Worm (Caenorhabditis elegans) whole organism, L1 larva: ENCODE measurements around the gene C17G1.14.

Experiments used
- F16B12.6 ChIP-seq: fragments of 150-350 bp; optimal IDR thresholded peaks from 2 replicates; lab custom pipeline; 2014; ENCODE audit warnings: missing biosample characterization, missing genetic modification characterization
- blmp-1 ChIP-seq: fragments of 150-350 bp; optimal IDR thresholded peaks from 2 replicates; lab custom pipeline; 2014; ENCODE audit warnings: missing biosample characterization, missing genetic modification characterization
- ceh-63 ChIP-seq: fragments of 200-800 bp; sonication (Bioruptor generic); optimal IDR thresholded peaks from 2 replicates; lab custom pipeline; 2018; ENCODE audit warnings: mild to moderate bottlenecking, missing genetic modification characterization, missing compliant biosample characterization
- ceh-88 ChIP-seq: fragments of 200-800 bp; sonication (Bioruptor generic); IDR thresholded peaks from 2 replicates; pipeline ENCODE4 v1.3.6; 2022; ENCODE audit warnings: missing genetic modification characterization, missing compliant biosample characterization
- ceh-90 ChIP-seq: sonication (generic microtip); optimal IDR thresholded peaks from 2 replicates; lab custom pipeline; 2016; ENCODE audit warnings: missing genetic modification characterization, missing compliant biosample characterization
- efl-1 ChIP-seq, 4 experiments: fragments of 150-350 bp; optimal IDR thresholded peaks in 3 of 4; peaks in 1 of 4; 1 replicate in 1 of 4; 2 replicates in 3 of 4; lab custom pipeline; 2014; ENCODE audit warnings: missing biosample characterization in 2 of 4, missing genetic modification characterization in 2 of 4, missing genetic modification reagents in 2 of 4
- efl-3 ChIP-seq: fragments of 200-800 bp; sonication (Bioruptor generic); optimal IDR thresholded peaks from 2 replicates; lab custom pipeline; 2018; ENCODE audit warnings: mild to moderate bottlenecking, missing genetic modification characterization, missing compliant biosample characterization
- egl-27 ChIP-seq, 2 experiments: fragments of 150-350 bp in 1 of 2; sonication (generic microtip); optimal IDR thresholded peaks; 3 replicates each; lab custom pipeline; 2017 to 2018; ENCODE audit warnings: missing biosample characterization in 2 of 2, missing genetic modification characterization in 2 of 2, missing genetic modification reagents in 2 of 2
- elt-2 ChIP-seq: sonication (generic microtip); optimal IDR thresholded peaks from 2 replicates; lab custom pipeline; 2016; ENCODE audit warnings: missing genetic modification characterization, mild to moderate bottlenecking, inconsistent platforms, missing compliant biosample characterization, missing genetic modification reagents
- elt-3 ChIP-seq, 6 experiments: fragments of 150-350 bp in 1 of 6; sonication (generic microtip); optimal IDR thresholded peaks; 2 replicates each; lab custom pipeline; 2017 to 2018; ENCODE audit warnings: missing biosample characterization in 6 of 6, missing genetic modification characterization in 6 of 6, inconsistent platforms in 1 of 6
- fkh-10 ChIP-seq: sonication (generic microtip); optimal IDR thresholded peaks from 2 replicates; lab custom pipeline; 2017; ENCODE audit warnings: missing biosample characterization, missing genetic modification reagents, missing genetic modification characterization
- hlh-17 ChIP-seq: fragments of 200-800 bp; sonication (Bioruptor generic); optimal IDR thresholded peaks from 2 replicates; lab custom pipeline; 2018; ENCODE audit warnings: missing genetic modification characterization, mild to moderate bottlenecking, missing compliant biosample characterization, moderate library complexity, borderline replicate concordance
- irx-1 ChIP-seq: sonication (generic microtip); optimal IDR thresholded peaks from 2 replicates; lab custom pipeline; 2016; ENCODE audit warnings: missing genetic modification characterization, missing compliant biosample characterization
- isw-1 ChIP-seq: fragments of 200-800 bp; sonication (Bioruptor generic); IDR thresholded peaks from 2 replicates; pipeline ENCODE4 v1.3.6; 2022; ENCODE audit warnings: missing genetic modification characterization, missing compliant biosample characterization
- lin-14 ChIP-seq: fragments of 200-800 bp; sonication (Bioruptor generic); optimal IDR thresholded peaks from 2 replicates; lab custom pipeline; 2018; ENCODE audit warnings: mild to moderate bottlenecking, missing genetic modification characterization, moderate library complexity, missing compliant biosample characterization
- lin-39 ChIP-seq: fragments of 150-350 bp; optimal IDR thresholded peaks from 2 replicates; lab custom pipeline; 2014; ENCODE audit warnings: missing biosample characterization, missing genetic modification reagents, missing genetic modification characterization
- mab-9 ChIP-seq: fragments of 200-800 bp; sonication (Bioruptor generic); IDR thresholded peaks from 2 replicates; pipeline ENCODE4 v1.3.6; 2022; ENCODE audit warnings: missing genetic modification reagents, missing genetic modification characterization, missing compliant biosample characterization
- mep-1 ChIP-seq: fragments of 150-350 bp; optimal IDR thresholded peaks from 2 replicates; lab custom pipeline; 2014; ENCODE audit warnings: missing biosample characterization, missing genetic modification characterization
- nhr-12 ChIP-seq: sonication (generic microtip); optimal IDR thresholded peaks from 2 replicates; lab custom pipeline; 2017; ENCODE audit warnings: missing biosample characterization, missing genetic modification characterization
- nhr-20 ChIP-seq: sonication (generic microtip); optimal IDR thresholded peaks from 2 replicates; lab custom pipeline; 2016; ENCODE audit warnings: mild to moderate bottlenecking, missing genetic modification characterization, missing compliant biosample characterization
- nhr-28 ChIP-seq: fragments of 150-350 bp; optimal IDR thresholded peaks from 2 replicates; lab custom pipeline; 2014; ENCODE audit warnings: missing biosample characterization, missing genetic modification characterization
- nhr-47 ChIP-seq: sonication (generic microtip); optimal IDR thresholded peaks from 2 replicates; lab custom pipeline; 2016; ENCODE audit warnings: mild to moderate bottlenecking, missing genetic modification characterization, moderate library complexity, missing compliant biosample characterization
- nhr-71 ChIP-seq: sonication (generic microtip); optimal IDR thresholded peaks from 2 replicates; lab custom pipeline; 2016; ENCODE audit warnings: mild to moderate bottlenecking, missing genetic modification characterization, moderate library complexity, missing compliant biosample characterization
- nhr-85 ChIP-seq: sonication (generic microtip); peaks from one replicate; lab custom pipeline; 2016; ENCODE audit warnings: missing genetic modification characterization, inconsistent platforms, missing compliant biosample characterization
- pag-3 ChIP-seq: sonication (generic microtip); optimal IDR thresholded peaks from 2 replicates; lab custom pipeline; 2017; ENCODE audit warnings: missing genetic modification characterization, mild to moderate bottlenecking, missing compliant biosample characterization, antibody characterized with exemption, borderline replicate concordance; ENCODE audit not compliant: insufficient read depth
- pax-3 ChIP-seq: fragments of 200-800 bp; sonication (Bioruptor generic); optimal IDR thresholded peaks from 2 replicates; lab custom pipeline; 2018; ENCODE audit warnings: mild to moderate bottlenecking, missing genetic modification characterization, moderate library complexity, missing compliant biosample characterization
- rnt-1 ChIP-seq: sonication (generic microtip); optimal IDR thresholded peaks from 2 replicates; lab custom pipeline; 2016; ENCODE audit warnings: mild to moderate bottlenecking, missing genetic modification characterization, moderate library complexity, missing compliant biosample characterization
- swsn-7 ChIP-seq: sonication (generic microtip); optimal IDR thresholded peaks from 2 replicates; lab custom pipeline; 2016; ENCODE audit warnings: missing genetic modification characterization, missing compliant biosample characterization
- unc-130 ChIP-seq: fragments of 150-350 bp; optimal IDR thresholded peaks from 2 replicates; lab custom pipeline; 2017; ENCODE audit warnings: missing biosample characterization, missing genetic modification characterization, inconsistent platforms
- unc-30 ChIP-seq: sonication (generic microtip); optimal IDR thresholded peaks from 2 replicates; lab custom pipeline; 2017; ENCODE audit warnings: missing biosample characterization, missing genetic modification characterization
- zag-1 ChIP-seq: fragments of 150-350 bp; optimal IDR thresholded peaks from 2 replicates; lab custom pipeline; 2014; ENCODE audit warnings: missing biosample characterization, missing genetic modification characterization
- ztf-4 ChIP-seq: fragments of 150-350 bp; optimal IDR thresholded peaks from 2 replicates; lab custom pipeline; 2014; ENCODE audit warnings: missing biosample characterization, missing genetic modification characterization

C17G1.14 gene

ce11 chrX:9958561-9958960, 19.9 kb downstream of the C17G1.14 start, which contains the start of gene ZC506.1 (continued):
- TF ChIP-seq blmp-1 (tag; lab: Kevin White, UChicago), result peak; percentile 78
- peak; percentile 75 for TF ChIP-seq ceh-88
- TF ChIP-seq pag-3, result no peak
- peak; percentile 98 for TF ChIP-seq nhr-20
- TF ChIP-seq swsn-7 (tag; lab: Kevin White, UChicago), result peak; percentile 96

- TF ChIP-seq efl-1 (optimal IDR thresholded peaks at IDR 0.05; lab: Kevin White, UChicago) (no peak), efl-1 (GFP tag; optimal IDR thresholded peaks at IDR 0.05 in 1 of 2; lab: Kevin White, UChicago) (peak in 1 of 2 experiments; percentile 2), nhr-28 (no peak)
Observed at ce11 chrX:9962535-9962934, 23.9 kb downstream of the C17G1.14 start.

ce11 chrX:9965275-9965674, 26.7 kb downstream of the C17G1.14 start, which contains the start of gene pssy-1:
Gene pssy-1, plus strand, starts transcription at chrX:9965592.
- peak; percentile 33 for TF ChIP-seq nhr-85 (tag; lab: Kevin White, UChicago)
- peak; percentile 50 for TF ChIP-seq nhr-20
- TF ChIP-seq blmp-1 (tag; lab: Kevin White, UChicago), result peak; percentile 68
- peak in 1 of 6 experiments; percentile 26 for TF ChIP-seq elt-3 (tag; optimal IDR thresholded peaks at IDR 0.05; lab: Kevin White, UChicago)
- no peak for TF ChIP-seq swsn-7 (tag; lab: Kevin White, UChicago)
- TF ChIP-seq efl-1 (optimal IDR thresholded peaks at IDR 0.05; lab: Kevin White, UChicago), result no peak
- peak in 1 of 2 experiments; percentile 38 for TF ChIP-seq efl-1 (GFP tag; optimal IDR thresholded peaks at IDR 0.05 in 1 of 2; lab: Kevin White, UChicago)
- peak; percentile 25 for TF ChIP-seq nhr-71
- peak; percentile 11 for TF ChIP-seq unc-130 (tag; lab: Kevin White, UChicago)
- TF ChIP-seq pax-3 (tag; lab: Kevin White, UChicago), result no peak

- TF ChIP-seq ceh-88 (no peak), ceh-63 (GFP tag; lab: Kevin White, UChicago) (no peak), pag-3 (no peak), mep-1 (no peak)
Observed at ce11 chrX:9976206-9976605, 37.6 kb downstream of the C17G1.14 start, which contains the start of gene mgl-1. Gene mgl-1, minus strand, starts transcription at chrX:9976306.

- peak; percentile 8 for TF ChIP-seq lin-14 (GFP tag; lab: Kevin White, UChicago)
- TF ChIP-seq fkh-10 (GFP tag; lab: Kevin White, UChicago), result peak; percentile 64
- TF ChIP-seq nhr-71, result no peak
Observed at ce11 chrX:9981259-9981658, 42.6 kb downstream of the C17G1.14 start.

DNA sequence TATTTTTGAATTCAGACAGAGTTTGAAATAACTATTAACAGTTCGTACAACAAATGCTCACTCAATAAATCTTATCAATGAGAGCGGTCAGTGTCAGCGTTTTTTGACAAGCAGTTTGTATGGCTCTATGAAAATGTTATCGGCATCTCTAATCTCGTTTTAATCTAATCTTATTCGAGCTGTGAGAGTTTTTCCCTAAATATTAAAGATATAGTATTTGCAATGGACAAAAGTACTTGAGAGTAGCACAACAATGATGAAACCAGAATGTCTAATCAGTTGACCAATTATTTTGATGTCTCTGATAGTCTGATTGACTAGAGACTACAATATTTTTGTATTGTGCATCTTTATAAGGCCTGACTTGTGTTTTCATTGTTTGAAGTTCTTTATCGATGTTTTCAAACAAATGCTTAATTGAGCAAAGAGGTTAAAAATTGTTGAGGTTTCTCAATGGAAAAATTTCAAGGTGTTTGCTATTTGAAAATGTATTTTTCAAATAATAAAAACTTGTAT, 46.3 kb downstream of the C17G1.14 start, which contains the start of gene F19C6.5:
Gene F19C6.5 (minus strand): TSS at position 51 of the 516 bp plus-strand sequence.
- TF ChIP-seq ztf-4 (tag; lab: Kevin White, UChicago) (no peak), rnt-1 (tag; lab: Kevin White, UChicago) (no peak), elt-2 (peak; percentile 35), swsn-7 (tag; lab: Kevin White, UChicago) (no peak), lin-39 (no peak)

DNA sequence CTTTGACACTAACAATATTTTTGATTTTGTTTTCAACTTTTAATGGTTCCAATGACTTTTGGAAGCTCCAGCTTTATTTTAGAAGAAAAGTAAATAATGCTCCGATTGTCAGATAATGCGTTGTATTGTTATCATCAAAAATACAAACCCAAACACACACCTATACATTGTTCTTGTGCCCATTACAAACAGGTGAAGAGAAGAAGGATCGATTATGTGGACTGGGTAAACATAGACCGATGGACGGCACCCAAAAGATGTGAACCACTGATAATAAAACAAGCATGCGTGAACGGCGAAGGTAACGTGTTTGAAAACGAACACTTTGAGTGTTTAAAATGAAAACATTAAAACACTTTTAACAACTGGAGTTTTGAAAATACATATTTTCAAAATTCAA, 48.6 kb downstream of the C17G1.14 start:
- TF ChIP-seq zag-1 (tag; lab: Kevin White, UChicago) (no peak), fkh-10 (GFP tag; lab: Kevin White, UChicago) (no peak), unc-130 (tag; lab: Kevin White, UChicago) (no peak), F16B12.6 (no peak), lin-39 (no peak), unc-30 (tag; lab: Kevin White, UChicago) (no peak), blmp-1 (tag; lab: Kevin White, UChicago) (no peak), nhr-47 (tag; lab: Kevin White, UChicago) (no peak), ceh-63 (GFP tag; lab: Kevin White, UChicago) (no peak), hlh-17 (no peak), irx-1 (no peak), nhr-12 (no peak), egl-27 (tag; optimal IDR thresholded peaks at IDR 0.05; lab: Kevin White, UChicago) (no peak), isw-1 (GFP tag; lab: Robert Waterston, UW) (no peak), mab-9 (GFP tag; lab: Robert Waterston, UW) (no peak), efl-3 (GFP tag; lab: Kevin White, UChicago) (no peak), ceh-90 (no peak), ceh-88 (no peak)
- TF ChIP-seq, all 84 proteins: peak for 0
